Worm (Caenorhabditis elegans) whole organism, L2 larva: Measurements from ENCODE around the gene Y1B5A.1.

Source experiments
- F13H6.1 ChIP-seq: sonication (generic microtip); optimal IDR thresholded peaks from 2 replicates; lab custom pipeline; 2016; ENCODE audit warnings: missing genetic modification characterization, missing compliant biosample characterization
- R02D3.7 ChIP-seq: fragments of 150-350 bp; optimal IDR thresholded peaks from 2 replicates; lab custom pipeline; 2014; ENCODE audit warnings: missing biosample characterization, missing genetic modification characterization
- Y55F3AM.14 ChIP-seq: fragments of 200-800 bp; sonication (Bioruptor generic); optimal IDR thresholded peaks from 2 replicates; lab custom pipeline; 2018; ENCODE audit warnings: mild to moderate bottlenecking, missing genetic modification characterization, missing compliant biosample characterization
- ZK546.5 ChIP-seq: sonication (generic microtip); optimal IDR thresholded peaks from 2 replicates; lab custom pipeline; 2017; ENCODE audit warnings: missing biosample characterization, missing genetic modification characterization
- alr-1 ChIP-seq: fragments of 150-350 bp; optimal IDR thresholded peaks from 2 replicates; lab custom pipeline; 2014; ENCODE audit warnings: missing biosample characterization, missing genetic modification characterization
- aly-2 ChIP-seq: fragments of 150-350 bp; optimal IDR thresholded peaks from 2 replicates; lab custom pipeline; 2014; ENCODE audit warnings: missing biosample characterization, missing genetic modification characterization
- ceh-16 ChIP-seq: fragments of 150-350 bp; optimal IDR thresholded peaks from 2 replicates; lab custom pipeline; 2014; ENCODE audit warnings: missing biosample characterization, missing genetic modification characterization
- crh-2 ChIP-seq: sonication (generic microtip); optimal IDR thresholded peaks from 2 replicates; lab custom pipeline; 2017; ENCODE audit warnings: missing biosample characterization, missing genetic modification characterization
- dmd-4 ChIP-seq: sonication (generic microtip); optimal IDR thresholded peaks from 2 replicates; lab custom pipeline; 2017; ENCODE audit warnings: missing biosample characterization, missing genetic modification characterization
- egl-27 ChIP-seq: sonication (generic microtip); optimal IDR thresholded peaks from 3 replicates; lab custom pipeline; 2017; ENCODE audit warnings: missing biosample characterization, missing genetic modification reagents, missing genetic modification characterization
- elt-1 ChIP-seq: fragments of 150-350 bp; optimal IDR thresholded peaks from 2 replicates; lab custom pipeline; 2014; ENCODE audit warnings: missing biosample characterization, missing genetic modification characterization
- elt-3 ChIP-seq: sonication (generic microtip); optimal IDR thresholded peaks from 2 replicates; lab custom pipeline; 2017; ENCODE audit warnings: missing biosample characterization, missing genetic modification characterization
- fos-1 ChIP-seq: fragments of 150-350 bp; optimal IDR thresholded peaks from 2 replicates; lab custom pipeline; 2014; ENCODE audit warnings: missing biosample characterization, missing genetic modification characterization
- gmeb-1 ChIP-seq: fragments of 150-350 bp; optimal IDR thresholded peaks from 2 replicates; lab custom pipeline; 2014; ENCODE audit warnings: missing biosample characterization, missing genetic modification characterization
- lin-13 ChIP-seq: fragments of 150-350 bp; optimal IDR thresholded peaks from 2 replicates; lab custom pipeline; 2014; ENCODE audit warnings: missing biosample characterization, missing genetic modification reagents, missing genetic modification characterization
- lin-39 ChIP-seq: fragments of 150-350 bp; optimal IDR thresholded peaks from 2 replicates; lab custom pipeline; 2014; ENCODE audit warnings: missing biosample characterization, missing genetic modification reagents, missing genetic modification characterization
- lsy-2 ChIP-seq, 2 experiments: fragments of 150-350 bp in 1 of 2; sonication (generic microtip) in 1 of 2; optimal IDR thresholded peaks; 2 replicates each; lab custom pipeline; 2014 to 2017; ENCODE audit warnings: missing biosample characterization in 2 of 2, missing genetic modification characterization in 2 of 2
- mdl-1 ChIP-seq, 2 experiments: fragments of 150-350 bp in 1 of 2; sonication (generic microtip) in 1 of 2; optimal IDR thresholded peaks; 2 replicates each; lab custom pipeline; 2017; ENCODE audit warnings: missing biosample characterization in 2 of 2, missing genetic modification characterization in 2 of 2
- nhr-10 ChIP-seq: sonication (generic microtip); optimal IDR thresholded peaks from 2 replicates; lab custom pipeline; 2017; ENCODE audit warnings: missing biosample characterization, missing genetic modification characterization
- nhr-129 ChIP-seq: fragments of 150-350 bp; optimal IDR thresholded peaks from 2 replicates; lab custom pipeline; 2014; ENCODE audit warnings: missing biosample characterization, missing genetic modification characterization
- nhr-23 ChIP-seq: fragments of 150-350 bp; optimal IDR thresholded peaks from 2 replicates; lab custom pipeline; 2014; ENCODE audit warnings: missing biosample characterization, missing genetic modification reagents, missing genetic modification characterization
- nhr-25 ChIP-seq: fragments of 150-350 bp; sonication (generic microtip); optimal IDR thresholded peaks from 3 replicates; lab custom pipeline; 2014; ENCODE audit warnings: missing biosample characterization, missing genetic modification characterization
- nhr-6 ChIP-seq: fragments of 150-350 bp; optimal IDR thresholded peaks from 2 replicates; lab custom pipeline; 2014; ENCODE audit warnings: missing biosample characterization, missing genetic modification characterization
- nhr-77 ChIP-seq: fragments of 150-350 bp; optimal IDR thresholded peaks from 2 replicates; lab custom pipeline; 2014; ENCODE audit warnings: missing biosample characterization, missing genetic modification characterization
- skn-1 ChIP-seq: sonication (generic microtip); optimal IDR thresholded peaks from 2 replicates; lab custom pipeline; 2017; ENCODE audit warnings: missing biosample characterization, missing genetic modification characterization
- sma-3 ChIP-seq: sonication (generic microtip); optimal IDR thresholded peaks from 2 replicates; lab custom pipeline; 2016; ENCODE audit warnings: missing genetic modification reagents, missing genetic modification characterization, missing compliant biosample characterization
- sma-9 ChIP-seq, 2 experiments: fragments of 150-350 bp in 1 of 2; sonication (generic microtip) in 1 of 2; optimal IDR thresholded peaks; 2 replicates each; lab custom pipeline; 2014 to 2016; ENCODE audit warnings: missing genetic modification characterization in 2 of 2, mild to moderate bottlenecking in 1 of 2, missing biosample characterization in 1 of 2, missing compliant biosample characterization in 1 of 2, missing genetic modification reagents in 1 of 2, moderate library complexity in 1 of 2
- snpc-4 ChIP-seq: fragments of 150-350 bp; optimal IDR thresholded peaks from 2 replicates; lab custom pipeline; 2014; ENCODE audit warnings: missing biosample characterization, missing genetic modification characterization
- unc-39 ChIP-seq: fragments of 150-350 bp; optimal IDR thresholded peaks from 2 replicates; lab custom pipeline; 2014; ENCODE audit warnings: missing biosample characterization, missing genetic modification characterization
- zag-1 ChIP-seq: fragments of 150-350 bp; optimal IDR thresholded peaks from 2 replicates; lab custom pipeline; 2014; ENCODE audit warnings: missing biosample characterization, missing genetic modification characterization
- ztf-1 ChIP-seq: fragments of 200-800 bp; sonication (Bioruptor generic); conservative IDR thresholded peaks from 2 replicates; pipeline ENCODE4 v1.3.6; 2022; ENCODE audit warnings: missing genetic modification characterization, missing compliant biosample characterization
- ztf-4 ChIP-seq: fragments of 150-350 bp; optimal IDR thresholded peaks from 2 replicates; lab custom pipeline; 2014; ENCODE audit warnings: missing biosample characterization, missing genetic modification characterization

Y1B5A.1 gene

DNA sequence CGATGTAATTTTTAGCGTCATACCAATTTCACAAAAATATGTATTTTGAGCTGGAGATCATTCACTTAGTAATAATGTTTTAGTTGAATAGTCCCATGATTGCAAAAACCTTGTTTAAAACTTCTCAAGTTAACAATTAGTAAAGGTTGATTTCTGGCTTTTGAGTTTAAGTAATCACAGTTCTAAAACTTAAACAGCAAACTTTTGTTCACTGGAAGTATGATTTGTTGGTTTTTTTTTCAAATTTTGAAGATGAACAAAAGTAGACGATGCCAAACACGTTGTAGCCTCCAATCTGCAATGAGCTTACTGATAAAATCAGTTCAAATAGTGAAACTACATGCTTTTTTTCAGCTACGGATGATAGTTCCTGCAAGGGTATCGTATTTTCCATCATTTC is 27.4 kb downstream of the Y1B5A.1 start, which contains the start of gene C36B7.1:
TSS of gene C36B7.1 (plus strand) at position 301 of the 400 bp plus-strand sequence.
- TF ChIP-seq nhr-25 (tag; lab: Kevin White, UChicago) (no peak), R02D3.7 (tag; lab: Kevin White, UChicago) (no peak), lsy-2 (tag; optimal IDR thresholded peaks at IDR 0.05; lab: Kevin White, UChicago) (no peak), snpc-4 (tag; lab: Kevin White, UChicago) (no peak), dmd-4 (tag; lab: Kevin White, UChicago) (no peak), zag-1 (tag; lab: Kevin White, UChicago) (no peak), ZK546.5 (tag; lab: Kevin White, UChicago) (no peak), crh-2 (no peak), ceh-16 (tag; lab: Kevin White, UChicago) (no peak), skn-1 (tag; lab: Kevin White, UChicago) (no peak), lin-13 (GFP tag; lab: Kevin White, UChicago) (no peak), nhr-129 (tag; lab: Kevin White, UChicago) (no peak), nhr-77 (tag; lab: Kevin White, UChicago) (no peak)

ce11 chrX:7116896-7117295 is 31.7 kb downstream of the Y1B5A.1 start, which contains the start of gene hen-1:
hen-1 (minus strand) TSS chrX:7116996.
- no peak for TF ChIP-seq ztf-4
- TF ChIP-seq nhr-77 (tag; lab: Kevin White, UChicago), result no peak
- TF ChIP-seq zag-1 (tag; lab: Kevin White, UChicago), result no peak
- TF ChIP-seq lin-39 (tag; lab: Kevin White, UChicago), result no peak
- no peak for TF ChIP-seq nhr-10 (tag; lab: Kevin White, UChicago)
- TF ChIP-seq sma-9 (GFP tag; optimal IDR thresholded peaks at IDR 0.05; lab: Kevin White, UChicago), result no peak
- TF ChIP-seq sma-9 (tag; optimal IDR thresholded peaks at IDR 0.05; lab: Kevin White, UChicago), result no peak
- TF ChIP-seq gmeb-1 (tag; lab: Kevin White, UChicago), result no peak
- no peak for TF ChIP-seq skn-1 (tag; lab: Kevin White, UChicago)
- no peak for TF ChIP-seq nhr-23
- TF ChIP-seq alr-1, result no peak
- TF ChIP-seq elt-1 (tag; lab: Kevin White, UChicago), result no peak
- no peak for TF ChIP-seq nhr-129 (tag; lab: Kevin White, UChicago)
- no peak for TF ChIP-seq aly-2 (tag; lab: Kevin White, UChicago)
- no peak for TF ChIP-seq elt-3 (tag; lab: Kevin White, UChicago)
- no peak for TF ChIP-seq ztf-1
- TF ChIP-seq mdl-1 (tag; optimal IDR thresholded peaks at IDR 0.05; lab: Kevin White, UChicago), result no peak
- TF ChIP-seq R02D3.7 (tag; lab: Kevin White, UChicago), result no peak
- TF ChIP-seq sma-3 (GFP tag; lab: Kevin White, UChicago), result no peak
- no peak for TF ChIP-seq nhr-6 (tag; lab: Kevin White, UChicago)
- no peak for TF ChIP-seq Y55F3AM.14 (GFP tag; lab: Kevin White, UChicago)

DNA sequence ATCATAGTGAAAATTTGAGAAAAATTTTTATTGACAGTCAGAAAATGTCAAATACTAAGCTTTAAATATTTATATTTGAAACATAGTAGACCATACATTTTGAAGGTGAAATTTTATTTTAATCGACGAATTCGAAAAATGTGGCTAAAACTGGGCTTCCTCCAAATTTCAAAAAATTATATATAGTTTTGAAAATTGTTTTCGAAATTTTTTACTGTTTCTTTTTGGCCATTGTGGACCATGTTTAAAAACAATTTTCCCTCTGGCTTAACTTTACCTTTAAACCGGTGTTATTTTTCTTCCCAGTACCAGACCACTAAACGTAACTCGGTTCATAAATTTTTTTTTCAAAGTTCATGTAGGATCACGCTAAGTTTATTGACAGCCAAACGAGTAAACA is 37.5 kb downstream of the Y1B5A.1 start:
- TF ChIP-seq sma-3 (GFP tag; lab: Kevin White, UChicago) (no peak), lsy-2 (tag; optimal IDR thresholded peaks at IDR 0.05; lab: Kevin White, UChicago) (no peak), elt-3 (tag; lab: Kevin White, UChicago) (no peak)
- TF ChIP-seq, all 48 proteins: peak for 0

DNA sequence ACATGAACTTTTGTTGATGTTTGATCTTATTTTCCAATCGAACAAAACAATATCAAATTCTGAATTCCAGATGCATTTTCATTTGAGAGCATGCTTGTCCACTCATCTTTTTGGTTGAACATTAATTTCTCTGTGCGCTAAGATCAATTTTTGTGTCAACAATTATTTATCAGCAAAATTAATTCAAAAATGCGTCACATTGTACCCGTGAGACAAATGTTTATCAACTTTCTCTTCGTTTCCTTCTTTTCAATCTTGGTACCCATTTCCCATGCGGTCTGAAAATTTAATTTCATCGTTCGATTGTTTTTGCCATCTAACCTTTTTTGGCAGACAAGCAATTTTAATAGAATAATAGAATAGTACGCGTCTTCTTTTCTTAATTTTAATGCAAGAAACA is 38.9 kb downstream of the Y1B5A.1 start:
- peak; percentile 9 for TF ChIP-seq crh-2
- peak; percentile 3 for TF ChIP-seq skn-1 (tag; lab: Kevin White, UChicago)
- peak; percentile 67 for TF ChIP-seq fos-1 (tag; lab: Kevin White, UChicago)
- no peak for TF ChIP-seq unc-39 (tag; lab: Kevin White, UChicago)
- no peak for TF ChIP-seq lin-39 (tag; lab: Kevin White, UChicago)

DNA sequence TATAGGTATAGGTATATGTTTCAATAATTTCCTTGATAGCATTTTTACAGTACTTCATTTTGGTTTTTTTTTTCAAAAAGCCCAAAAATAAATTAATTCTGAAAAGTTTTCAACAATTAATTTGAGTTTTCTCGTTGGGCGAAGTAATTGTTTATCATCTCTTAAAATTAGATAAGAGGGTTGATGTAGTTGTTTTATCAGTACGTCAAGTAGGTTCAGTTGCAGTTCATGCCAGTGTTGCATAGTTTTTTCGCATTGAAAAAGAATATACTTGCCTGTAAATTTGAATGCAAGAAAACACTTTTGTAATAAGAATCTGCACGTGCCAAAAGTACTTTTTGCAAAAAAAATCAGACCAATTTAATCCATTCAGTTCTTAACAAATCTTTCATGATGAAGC is 40.0 kb downstream of the Y1B5A.1 start:
- TF ChIP-seq Y55F3AM.14 (GFP tag; lab: Kevin White, UChicago) (no peak), fos-1 (tag; lab: Kevin White, UChicago) (peak; percentile 62)

ce11 chrX:7126348-7126747 is 41.2 kb downstream of the Y1B5A.1 start, which contains the start of gene ist-1:
ist-1 (plus strand) TSS chrX:7126648.
- no peak for TF ChIP-seq nhr-77 (tag; lab: Kevin White, UChicago)
- no peak for TF ChIP-seq crh-2
- TF ChIP-seq lin-39 (tag; lab: Kevin White, UChicago), result no peak
- no peak for TF ChIP-seq nhr-25 (tag; lab: Kevin White, UChicago)
- no peak for TF ChIP-seq F13H6.1
- no peak for TF ChIP-seq egl-27 (tag; lab: Kevin White, UChicago)
- TF ChIP-seq aly-2 (tag; lab: Kevin White, UChicago), result no peak
- TF ChIP-seq alr-1, result no peak
